Fruit fly (Drosophila melanogaster) whole organism, embryonic: Measurements from ENCODE around the gene CG7407.

ENCODE experiments used
- CG10209 ChIP-seq: fragments of 200-800 bp; sonication (Bioruptor generic); optimal IDR thresholded peaks from 3 replicates; lab custom pipeline; 2017; ENCODE audit warnings: missing biosample characterization, mild to moderate bottlenecking, missing genetic modification characterization, missing genetic modification reagents
- CG10462 ChIP-seq: fragments of 200-800 bp; sonication (Bioruptor generic); optimal IDR thresholded peaks from 2 replicates; lab custom pipeline; 2016; ENCODE audit warnings: missing biosample characterization, missing genetic modification characterization
- CG10654 ChIP-seq: fragments of 200-800 bp; sonication (Bioruptor generic); optimal IDR thresholded peaks from 2 replicates; lab custom pipeline; 2016; ENCODE audit warnings: missing biosample characterization, missing genetic modification characterization
- CG12391 ChIP-seq: fragments of 200-800 bp; sonication (Bioruptor generic); optimal IDR thresholded peaks from 3 replicates; lab custom pipeline; 2018; ENCODE audit warnings: missing biosample characterization, mild to moderate bottlenecking, missing genetic modification characterization, moderate library complexity
- CG12942 ChIP-seq: fragments of 200-800 bp; sonication (Bioruptor generic); optimal IDR thresholded peaks from 3 replicates; lab custom pipeline; 2016; ENCODE audit warnings: missing biosample characterization, missing genetic modification characterization
- CG14441 ChIP-seq: fragments of 200-800 bp; sonication (Bioruptor generic); IDR thresholded peaks from 2 replicates; pipeline ENCODE4 v1.3.6; 2022; ENCODE audit warnings: missing biosample characterization, missing genetic modification characterization
- CG14667 ChIP-seq: fragments of 200-800 bp; sonication (Bioruptor generic); IDR thresholded peaks from 2 replicates; pipeline ENCODE4 v1.3.6; 2022; ENCODE audit warnings: missing biosample characterization, missing genetic modification characterization
- CG1529 ChIP-seq: fragments of 200-800 bp; sonication (Bioruptor generic); optimal IDR thresholded peaks from 3 replicates; lab custom pipeline; 2018; ENCODE audit warnings: missing biosample characterization, missing genetic modification characterization
- CG1647 ChIP-seq: fragments of 200-800 bp; sonication (Bioruptor generic); optimal IDR thresholded peaks from 3 replicates; lab custom pipeline; 2016; ENCODE audit warnings: missing biosample characterization, missing genetic modification characterization
- CG16779 ChIP-seq: fragments of 200-800 bp; sonication (Bioruptor generic); IDR thresholded peaks from 2 replicates; pipeline ENCODE4 v1.3.6; 2022; ENCODE audit warnings: missing biosample characterization, missing genetic modification characterization
- CG16815 ChIP-seq: fragments of 200-800 bp; sonication (Bioruptor generic); optimal IDR thresholded peaks from 3 replicates; lab custom pipeline; 2017; ENCODE audit warnings: missing biosample characterization, mild to moderate bottlenecking, missing genetic modification characterization
- CG1832 ChIP-seq: fragments of 200-800 bp; sonication (Bioruptor generic); optimal IDR thresholded peaks from 2 replicates; lab custom pipeline; 2017; ENCODE audit warnings: missing biosample characterization, mild to moderate bottlenecking, missing genetic modification characterization, inconsistent platforms
- CG2129 ChIP-seq: fragments of 200-800 bp; sonication (Bioruptor generic); IDR thresholded peaks from 2 replicates; pipeline ENCODE4 v1.3.6; 2022; ENCODE audit warnings: missing biosample characterization, missing genetic modification characterization; ENCODE audit not compliant: partially characterized antibody
- CG2202 ChIP-seq: fragments of 200-800 bp; sonication (Bioruptor generic); optimal IDR thresholded peaks from 2 replicates; lab custom pipeline; 2018; ENCODE audit warnings: missing biosample characterization, mild to moderate bottlenecking, missing genetic modification characterization
- CG31388 ChIP-seq: fragments of 200-800 bp; sonication (Bioruptor generic); optimal IDR thresholded peaks from 2 replicates; lab custom pipeline; 2016; ENCODE audit warnings: missing biosample characterization, missing genetic modification characterization
- CG33557 ChIP-seq: fragments of 200-800 bp; sonication (Bioruptor generic); optimal IDR thresholded peaks from 2 replicates; lab custom pipeline; 2019; ENCODE audit warnings: missing biosample characterization, mild to moderate bottlenecking, missing genetic modification characterization, moderate library complexity
- CG34224 ChIP-seq: fragments of 200-800 bp; sonication (Bioruptor generic); IDR thresholded peaks from 3 replicates; pipeline ENCODE4 v1.3.6; 2022; ENCODE audit warnings: missing biosample characterization, missing genetic modification characterization; ENCODE audit not compliant: partially characterized antibody
- CG4854 ChIP-seq: fragments of 200-800 bp; sonication (Bioruptor generic); optimal IDR thresholded peaks from 2 replicates; lab custom pipeline; 2016; ENCODE audit warnings: missing biosample characterization, missing genetic modification characterization, inconsistent platforms
- CG7271 ChIP-seq: fragments of 200-800 bp; sonication (Bioruptor generic); optimal IDR thresholded peaks from 2 replicates; lab custom pipeline; 2018; ENCODE audit warnings: missing biosample characterization, mild to moderate bottlenecking, missing genetic modification characterization, moderate library complexity
- CG8765 ChIP-seq: fragments of 200-800 bp; sonication (Bioruptor generic); IDR thresholded peaks from 2 replicates; pipeline ENCODE4 v1.3.6; 2022; ENCODE audit warnings: missing biosample characterization, missing genetic modification characterization
- CG9437 ChIP-seq: fragments of 200-800 bp; sonication (Bioruptor generic); optimal IDR thresholded peaks from 2 replicates; lab custom pipeline; 2018; ENCODE audit warnings: missing biosample characterization, mild to moderate bottlenecking, missing genetic modification characterization
- CoRest ChIP-seq: fragments of 200-800 bp; sonication (Bioruptor generic); optimal IDR thresholded peaks from 3 replicates; lab custom pipeline; 2018; ENCODE audit warnings: missing biosample characterization, mild to moderate bottlenecking, missing genetic modification characterization, moderate library complexity
- Dll ChIP-seq: fragments of 200-800 bp; sonication (Bioruptor generic); IDR thresholded peaks from 4 replicates; pipeline ENCODE4 v1.3.6; 2022; ENCODE audit warnings: missing biosample characterization, missing genetic modification characterization; ENCODE audit not compliant: partially characterized antibody
- Eip74EF ChIP-seq, 2 experiments: fragments of 200-800 bp in 1 of 2; fragments of >200 bp in 1 of 2; sonication (Bioruptor generic) in 1 of 2; optimal IDR thresholded peaks; 2 replicates each; lab custom pipeline; 2017 to 2019; ENCODE audit warnings: missing biosample characterization in 2 of 2, missing genetic modification characterization in 2 of 2, mild to moderate bottlenecking in 1 of 2, moderate library complexity in 1 of 2
- HLH4C ChIP-seq: fragments of 200-800 bp; sonication (Bioruptor generic); IDR thresholded peaks from 3 replicates; pipeline ENCODE4 v1.3.6; 2022; ENCODE audit warnings: missing biosample characterization, missing genetic modification characterization; ENCODE audit not compliant: partially characterized antibody
- Hey ChIP-seq: fragments of 200-800 bp; sonication (Bioruptor generic); optimal IDR thresholded peaks from 3 replicates; lab custom pipeline; 2018; ENCODE audit warnings: missing biosample characterization, mild to moderate bottlenecking, missing genetic modification characterization
- Hr51 ChIP-seq, 2 experiments: fragments of 200-800 bp; sonication (Bioruptor generic); optimal IDR thresholded peaks; 2 replicates in 1 of 2; 3 replicates in 1 of 2; lab custom pipeline; 2016 to 2018; ENCODE audit warnings: missing biosample characterization in 2 of 2, missing genetic modification characterization in 2 of 2, mild to moderate bottlenecking in 1 of 2, moderate library complexity in 1 of 2
- MESR4 ChIP-seq: fragments of 200-800 bp; sonication (Bioruptor generic); optimal IDR thresholded peaks from 2 replicates; lab custom pipeline; 2018; ENCODE audit warnings: missing biosample characterization, mild to moderate bottlenecking, missing genetic modification characterization, moderate library complexity
- Oli ChIP-seq: fragments of 200-800 bp; sonication (Bioruptor generic); optimal IDR thresholded peaks from 2 replicates; lab custom pipeline; 2018; ENCODE audit warnings: missing biosample characterization, mild to moderate bottlenecking, missing genetic modification characterization, moderate library complexity
- Spps ChIP-seq: fragments of 200-800 bp; sonication (Bioruptor generic); optimal IDR thresholded peaks from 2 replicates; lab custom pipeline; 2018; ENCODE audit warnings: missing biosample characterization, mild to moderate bottlenecking, missing genetic modification characterization
- Sry-δ ChIP-seq: fragments of 200-800 bp; sonication (Bioruptor generic); optimal IDR thresholded peaks from 2 replicates; lab custom pipeline; 2016; ENCODE audit warnings: missing biosample characterization, missing genetic modification characterization
- Trl ChIP-seq, 3 experiments: fragments of >200 bp in 2 of 3; fragments of 200-800 bp in 1 of 3; sonication (Bioruptor generic) in 1 of 3; optimal IDR thresholded peaks; 2 replicates in 1 of 3; 3 replicates in 2 of 3; lab custom pipeline; 2016 to 2017; ENCODE audit warnings: missing biosample characterization in 1 of 3, missing genetic modification characterization in 1 of 3
- cwo ChIP-seq: fragments of 200-800 bp; sonication (Bioruptor generic); optimal IDR thresholded peaks from 3 replicates; lab custom pipeline; 2017; ENCODE audit warnings: missing biosample characterization, missing genetic modification characterization, mild to moderate bottlenecking, moderate library complexity, missing genetic modification reagents
- emc ChIP-seq: fragments of 200-800 bp; sonication (Bioruptor generic); optimal IDR thresholded peaks from 2 replicates; lab custom pipeline; 2016; ENCODE audit warnings: missing biosample characterization, missing genetic modification characterization
- esg ChIP-seq: fragments of 200-800 bp; sonication (Bioruptor generic); conservative IDR thresholded peaks from 2 replicates; pipeline ENCODE4 v1.3.6; 2022; ENCODE audit warnings: missing biosample characterization, missing genetic modification characterization
- exex ChIP-seq: fragments of 200-800 bp; sonication (Bioruptor generic); optimal IDR thresholded peaks from 4 replicates; lab custom pipeline; 2018; ENCODE audit warnings: missing biosample characterization, mild to moderate bottlenecking, missing genetic modification characterization, moderate library complexity
- gfzf ChIP-seq: fragments of 200-800 bp; sonication (Bioruptor generic); optimal IDR thresholded peaks from 2 replicates; lab custom pipeline; 2016; ENCODE audit warnings: missing biosample characterization, mild to moderate bottlenecking, missing genetic modification characterization, moderate library complexity
- grn ChIP-seq: fragments of 200-800 bp; sonication (Bioruptor generic); optimal IDR thresholded peaks from 3 replicates; lab custom pipeline; 2017; ENCODE audit warnings: missing biosample characterization, missing genetic modification characterization
- h ChIP-seq: fragments of >200 bp; optimal IDR thresholded peaks from 2 replicates; lab custom pipeline; 2017
- hkb ChIP-seq, 2 experiments: fragments of 200-800 bp in 1 of 2; fragments of >200 bp in 1 of 2; sonication (Bioruptor generic) in 1 of 2; IDR thresholded peaks in 1 of 2; optimal IDR thresholded peaks in 1 of 2; 2 replicates each; pipeline versions ENCODE4 v1.3.6 to Lab custom; 2017 to 2022; ENCODE audit warnings: missing biosample characterization in 1 of 2, missing genetic modification characterization in 1 of 2
- ken ChIP-seq: fragments of 200-800 bp; sonication (Bioruptor generic); IDR thresholded peaks from 3 replicates; pipeline ENCODE4 v1.3.6; 2022; ENCODE audit warnings: missing biosample characterization, missing genetic modification characterization
- kni ChIP-seq: fragments of 200-800 bp; sonication (Bioruptor generic); optimal IDR thresholded peaks from 3 replicates; lab custom pipeline; 2017; ENCODE audit warnings: mild to moderate bottlenecking, missing biosample characterization, missing genetic modification reagents, missing genetic modification characterization
- pb ChIP-seq: fragments of 200-800 bp; sonication (Bioruptor generic); optimal IDR thresholded peaks from 3 replicates; lab custom pipeline; 2016; ENCODE audit warnings: missing biosample characterization, missing genetic modification characterization
- pho ChIP-seq: fragments of 200-800 bp; sonication (Bioruptor generic); optimal IDR thresholded peaks from 2 replicates; lab custom pipeline; 2016; ENCODE audit warnings: missing biosample characterization, missing genetic modification characterization
- prd ChIP-seq, 3 experiments: fragments of >200 bp in 2 of 3; fragments of 200-800 bp in 1 of 3; sonication (Bioruptor generic) in 1 of 3; optimal IDR thresholded peaks in 2 of 3; IDR thresholded peaks in 1 of 3; 2 replicates in 2 of 3; 3 replicates in 1 of 3; pipeline versions ENCODE4 v1.3.6 to Lab custom; 2017 to 2022; ENCODE audit warnings: missing biosample characterization in 1 of 3, missing genetic modification characterization in 1 of 3
- so ChIP-seq: fragments of 200-800 bp; sonication (Bioruptor generic); IDR thresholded peaks from 3 replicates; pipeline ENCODE4 v1.3.6; 2022; ENCODE audit warnings: missing biosample characterization, missing genetic modification characterization
- wor ChIP-seq: fragments of 200-800 bp; sonication (Bioruptor generic); IDR thresholded peaks from 2 replicates; pipeline ENCODE4 v1.3.6; 2022; ENCODE audit warnings: missing biosample characterization, missing genetic modification characterization
- zfh2 ChIP-seq: fragments of 200-800 bp; sonication (Bioruptor generic); optimal IDR thresholded peaks from 2 replicates; lab custom pipeline; 2016; ENCODE audit warnings: missing biosample characterization, missing genetic modification characterization

CG7407 gene

dm6 chr3L:21828177-21828589, 4.9 kb downstream of the CG7407 start, which contains the start of gene CG32448 (continued):
- TF ChIP-seq Hey (no peak), CG34224 (no peak), cwo (peak; percentile 6), CG7271 (tag; lab: Kevin White, UChicago) (no peak), pb (GFP tag; lab: Kevin White, UChicago) (no peak), CG4854 (GFP tag; lab: Kevin White, UChicago) (no peak), CG33557 (GFP tag; lab: Kevin White, UChicago) (no peak), HLH4C (no peak), emc (GFP tag; lab: Kevin White, UChicago) (peak; percentile 35), CG1647 (peak; percentile 49), zfh2 (GFP tag; lab: Kevin White, UChicago) (peak; percentile 67), CG1529 (peak; percentile 1), hkb (optimal IDR thresholded peaks at IDR 0.05; lab: Kevin White, UChicago) (no peak), hkb (GFP tag; IDR thresholded peaks at IDR 0.05; lab: Robert Waterston, UW) (peak; percentile 65; the same call in 1 of the 2 replicates), CoRest (peak; percentile 64), Oli (tag; lab: Kevin White, UChicago) (peak; percentile 34), CG2202 (tag; lab: Kevin White, UChicago) (no peak), CG14667 (GFP tag; lab: Robert Waterston, UW) (peak; percentile 63), CG10209 (peak; percentile 57), CG8765 (0 out of 2 replicates have a peak, but pooled peaks have one; percentile 27), CG12942 (peak; percentile 50), CG10462 (GFP tag; lab: Kevin White, UChicago) (no peak), prd (optimal IDR thresholded peaks at IDR 0.05; lab: Kevin White, UChicago) (no peak), prd (GFP tag; IDR thresholded peaks at IDR 0.05; lab: Robert Waterston, UW) (peak; percentile 87), CG14441 (GFP tag; lab: Robert Waterston, UW) (peak; percentile 79), exex (no peak), CG9437 (GFP tag; lab: Kevin White, UChicago) (peak; percentile 41), Hr51 (GFP tag; optimal IDR thresholded peaks at IDR 0.05; lab: Kevin White, UChicago) (peak; percentile 40 to 67), CG16779 (GFP tag; lab: Robert Waterston, UW) (no peak), grn (GFP tag; lab: Kevin White, UChicago) (no peak), Spps (tag; lab: Kevin White, UChicago) (peak; percentile 36), ken (GFP tag; lab: Robert Waterston, UW) (peak; percentile 71), Trl (optimal IDR thresholded peaks at IDR 0.05; lab: Kevin White, UChicago) (no peak), Trl (GFP tag; optimal IDR thresholded peaks at IDR 0.05; lab: Kevin White, UChicago) (peak; percentile 65), wor (GFP tag; lab: Robert Waterston, UW) (no peak), Eip74EF (GFP tag; optimal IDR thresholded peaks at IDR 0.05; lab: Kevin White, UChicago) (no peak), CG10654 (peak; percentile 46), Sry-δ (GFP tag; lab: Kevin White, UChicago) (peak; percentile 26), CG12391 (tag; lab: Kevin White, UChicago) (peak; percentile 68), kni (no peak), CG2129 (GFP tag; lab: Robert Waterston, UW) (no peak), h (lab: Kevin White, UChicago) (no peak), CG1832 (no peak), esg (GFP tag; lab: Robert Waterston, UW) (peak; percentile 54), CG31388 (GFP tag; lab: Kevin White, UChicago) (peak; percentile 1), gfzf (peak; percentile 65), MESR4 (GFP tag; lab: Kevin White, UChicago) (peak; percentile 48), Dll (no peak), so (GFP tag; lab: Robert Waterston, UW) (0 out of 3 replicates have a peak, but pooled peaks have one; percentile 39), pho (GFP tag; lab: Kevin White, UChicago) (peak; percentile 76), CG16815 (GFP tag; lab: Kevin White, UChicago) (peak; percentile 28)
